Worm (Caenorhabditis elegans): Measurements from ENCODE around the gene fbxb-117.
A peak's percentile ranks its signal among the peaks of the same experiment; 100 is the strongest.
"Not testable (repeated sequence)": the region's sequence is repeated elsewhere in the genome, so short reads cannot be mapped to it uniquely, and the experiment has no call there.

The fbxb-117 gene

DNA sequence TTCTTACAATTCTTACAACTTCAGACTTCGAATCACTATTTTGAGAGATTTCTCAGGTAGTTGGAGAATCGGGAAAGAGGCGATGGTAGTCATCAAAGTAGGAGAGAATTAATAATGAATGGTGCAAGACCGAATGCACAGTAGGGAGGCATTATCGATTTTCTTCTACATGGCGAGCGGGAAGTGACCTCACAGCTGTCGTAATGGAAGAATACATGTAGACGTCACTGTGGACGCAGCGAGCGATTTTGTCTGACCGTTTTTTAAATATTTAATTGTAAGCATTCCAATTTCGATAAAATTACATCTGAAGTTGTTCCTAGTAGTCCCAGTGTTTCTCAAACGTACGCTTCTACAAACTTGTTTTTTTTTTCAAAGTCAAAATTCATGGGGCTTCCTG is 27.2 kb downstream of the fbxb-117 start, which contains the start of gene F55C9.11:
TSS of gene F55C9.11 (minus strand) at position 101 of the 400 bp plus-strand sequence.
- no peak for TF ChIP-seq zag-1 (tag; optimal IDR thresholded peaks at IDR 0.05)
- TF ChIP-seq ceh-28 (tag; optimal IDR thresholded peaks at IDR 0.05) = no peak
- no peak for TF ChIP-seq egl-5 (tag; optimal IDR thresholded peaks at IDR 0.05)
- TF ChIP-seq skn-1 (tag; optimal IDR thresholded peaks at IDR 0.05) = no peak
- no peak for TF ChIP-seq nhr-11 (tag; optimal IDR thresholded peaks at IDR 0.05)

DNA sequence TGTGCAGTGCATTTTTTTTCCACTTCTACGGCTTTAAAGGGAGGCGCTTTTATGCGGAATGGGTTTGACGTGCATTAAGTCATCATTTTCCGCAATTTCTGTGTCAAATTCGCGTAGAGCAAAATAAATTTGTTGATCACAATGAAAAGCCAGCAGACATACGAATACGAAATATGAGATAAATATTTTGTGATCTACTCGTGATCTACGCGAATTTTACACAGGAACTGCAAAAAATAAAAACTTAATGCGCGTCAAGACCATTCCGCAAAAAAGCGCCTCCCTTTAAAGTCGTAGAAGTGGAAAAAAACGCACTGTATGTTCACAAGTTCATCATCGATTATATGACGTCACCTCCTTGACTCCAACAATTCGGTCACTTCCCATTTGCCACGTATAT is 29.0 kb downstream of the fbxb-117 start, which contains the start of gene C43D7.8:
TSS of gene C43D7.8 (minus strand) at position 101 of the 400 bp plus-strand sequence.
- no peak for TF ChIP-seq zag-1 (tag; optimal IDR thresholded peaks at IDR 0.05)
- TF ChIP-seq ztf-11 (tag; optimal IDR thresholded peaks at IDR 0.05) = no peak
- no peak for TF ChIP-seq tbx-2 (tag; optimal IDR thresholded peaks at IDR 0.05)
- TF ChIP-seq nhr-12 (tag; optimal IDR thresholded peaks at IDR 0.05) = no peak
- no peak for TF ChIP-seq eor-1 (tag; optimal IDR thresholded peaks at IDR 0.05)
- no peak for TF ChIP-seq skn-1 (tag; optimal IDR thresholded peaks at IDR 0.05)
- no peak for TF ChIP-seq elt-1 (tag; optimal IDR thresholded peaks at IDR 0.05)
- TF ChIP-seq ZK546.5 (tag; optimal IDR thresholded peaks at IDR 0.05) = no peak
- TF ChIP-seq fkh-10 (GFP tag; optimal IDR thresholded peaks at IDR 0.05) = no peak
- no peak for TF ChIP-seq pha-4 (tag; optimal IDR thresholded peaks at IDR 0.05)
- no peak for TF ChIP-seq aly-2 (tag; optimal IDR thresholded peaks at IDR 0.05)
- TF ChIP-seq nhr-23 (tag; optimal IDR thresholded peaks at IDR 0.05) = no peak
- no peak for TF ChIP-seq nhr-25 (tag; optimal IDR thresholded peaks at IDR 0.05)

DNA sequence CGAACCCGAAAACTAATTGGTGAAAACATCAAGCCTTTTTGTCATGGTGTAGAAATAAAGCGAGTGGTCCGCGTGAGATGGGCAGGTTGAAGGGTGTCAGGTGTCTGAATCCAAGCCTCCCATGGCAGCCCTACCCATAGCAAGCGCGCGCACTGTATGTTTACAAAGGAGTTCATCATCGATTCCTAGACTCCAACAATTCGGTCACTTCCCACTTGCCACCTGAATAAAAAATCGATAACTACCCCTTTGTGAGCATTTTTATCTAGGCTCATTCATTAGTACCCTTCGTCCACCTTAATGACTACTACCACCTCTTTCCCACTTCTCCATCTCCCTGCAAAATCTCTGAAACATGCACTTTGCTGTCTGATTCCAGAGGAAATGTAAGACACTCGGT is 30.6 kb downstream of the fbxb-117 start, which contains the start of gene fbxb-64:
TSS of gene fbxb-64 (plus strand) at position 301 of the 400 bp plus-strand sequence.
- TF ChIP-seq sea-2 (GFP tag; optimal IDR thresholded peaks at IDR 0.05) (no peak), nhr-11 (tag; optimal IDR thresholded peaks at IDR 0.05) (no peak), mml-1 (tag; optimal IDR thresholded peaks at IDR 0.05) (no peak), elt-1 (tag; optimal IDR thresholded peaks at IDR 0.05) (no peak), lsy-12 (tag; optimal IDR thresholded peaks at IDR 0.05) (no peak), tbx-2 (tag; optimal IDR thresholded peaks at IDR 0.05) (no peak), fkh-2 (tag; optimal IDR thresholded peaks at IDR 0.05) (no peak), nhr-237 (tag; optimal IDR thresholded peaks at IDR 0.05) (no peak), ama-1 (optimal IDR thresholded peaks at IDR 0.05) (no peak), fos-1 (tag; optimal IDR thresholded peaks at IDR 0.05) (no peak), egl-27 (tag; optimal IDR thresholded peaks at IDR 0.05) (no peak), daf-12 (tag; optimal IDR thresholded peaks at IDR 0.05) (no peak), nhr-76 (tag; optimal IDR thresholded peaks at IDR 0.05) (no peak), lin-15B (tag; optimal IDR thresholded peaks at IDR 0.05) (no peak), egl-5 (tag; optimal IDR thresholded peaks at IDR 0.05) (no peak), pqm-1 (tag; optimal IDR thresholded peaks at IDR 0.05) (no peak), nhr-25 (tag; optimal IDR thresholded peaks at IDR 0.05) (no peak)

DNA sequence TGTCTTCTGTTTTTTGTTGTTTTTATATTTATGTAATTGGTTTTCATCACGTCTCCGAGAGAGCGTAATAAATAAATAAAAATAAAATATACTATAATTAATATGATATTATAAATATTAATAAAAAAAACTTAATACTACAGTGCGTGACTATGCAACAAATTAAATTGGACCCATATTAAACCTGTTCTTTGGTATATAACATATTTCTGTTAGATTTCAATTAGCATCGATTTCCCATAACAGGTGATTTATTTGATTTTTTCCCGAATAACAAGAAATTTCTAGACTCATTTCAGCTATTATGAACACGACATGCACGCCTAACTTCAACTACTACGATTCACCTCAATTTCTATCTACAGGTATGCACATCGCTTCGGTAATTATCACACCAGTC is 34.6 kb downstream of the fbxb-117 start, which contains the start of gene srh-208:
TSS of gene srh-208 (plus strand) at position 301 of the 400 bp plus-strand sequence.
- not testable (repeated sequence) for TF ChIP-seq ceh-82, ZK546.5, R02D3.7 (tag; optimal IDR thresholded peaks at IDR 0.05)

DNA sequence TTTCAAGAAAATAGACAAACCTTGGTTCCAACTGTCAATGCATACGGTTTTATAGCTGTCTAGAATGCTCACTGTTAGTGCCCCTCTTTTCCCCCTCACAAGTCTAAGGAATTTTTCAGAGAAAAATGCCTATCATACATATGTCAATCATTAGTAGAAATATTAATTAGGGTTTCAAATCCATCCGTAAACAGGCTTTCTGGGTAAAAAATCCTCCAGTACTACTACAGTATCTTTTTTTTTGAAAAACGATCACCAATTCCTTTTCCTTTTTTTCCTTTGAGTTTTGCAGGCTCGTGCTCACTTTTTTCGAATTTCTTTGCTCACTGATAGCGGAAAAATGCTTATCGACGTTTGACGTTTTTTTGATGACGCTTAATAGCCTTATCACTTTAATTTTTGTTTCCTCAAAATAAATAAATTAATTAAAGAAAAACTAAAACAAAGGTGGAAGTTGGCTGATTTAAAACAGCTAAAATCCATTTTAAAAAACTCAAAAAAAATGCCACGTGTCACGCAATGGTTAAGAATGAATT is 37.1 kb downstream of the fbxb-117 start, which contains the start of gene C43D7.7:
TSS of gene C43D7.7 (minus strand) at position 51 of the 536 bp plus-strand sequence.
- TF ChIP-seq zag-1 (tag; optimal IDR thresholded peaks at IDR 0.05) (no peak), elt-2 (tag; optimal IDR thresholded peaks at IDR 0.05) (peak; percentile 58)

DNA sequence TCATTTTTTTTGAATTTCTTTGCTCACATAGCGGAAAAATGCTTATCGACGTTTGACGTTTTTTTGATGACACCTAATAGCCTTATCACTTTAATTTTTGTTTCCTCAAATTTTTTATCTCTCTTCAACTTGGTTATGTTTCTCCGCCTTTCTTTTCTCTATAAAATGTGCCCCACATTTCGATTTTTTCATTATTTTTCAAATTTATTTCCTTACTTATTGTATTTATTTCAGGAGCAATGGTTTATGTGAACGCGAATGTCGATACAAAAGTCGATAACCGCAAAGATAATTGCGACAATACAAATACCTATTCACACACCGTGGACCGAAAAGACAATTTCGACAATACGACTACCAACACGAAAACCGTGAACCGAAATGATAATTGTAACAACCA is 38.0 kb downstream of the fbxb-117 start, which contains the start of gene sdz-6:
TSS of gene sdz-6 (plus strand) at position 229 of the 400 bp plus-strand sequence.
- peak; percentile 34 for TF ChIP-seq elt-2 (tag; optimal IDR thresholded peaks at IDR 0.05)
- TF ChIP-seq egl-5 (tag; optimal IDR thresholded peaks at IDR 0.05) = no peak
- no peak for TF ChIP-seq unc-62 (GFP tag; optimal IDR thresholded peaks at IDR 0.05)
- no peak for TF ChIP-seq ztf-11 (tag; optimal IDR thresholded peaks at IDR 0.05)

Measured in whole organism, L3 larva.